Worm (Caenorhabditis elegans) whole organism, L4 larva: Measurements from ENCODE around the gene ZK688.1.

ENCODE experiments used
- F37D6.2 ChIP-seq: sonication (generic microtip); optimal IDR thresholded peaks from 2 replicates; lab custom pipeline; 2016; ENCODE audit warnings: mild to moderate bottlenecking, missing genetic modification characterization, missing compliant biosample characterization
- F49E8.2 ChIP-seq: sonication (generic microtip); optimal IDR thresholded peaks from 2 replicates; lab custom pipeline; 2016; ENCODE audit warnings: missing compliant biosample characterization, mild to moderate bottlenecking, missing genetic modification characterization, borderline replicate concordance
- R02D3.7 ChIP-seq: fragments of 150-350 bp; sonication (generic microtip); optimal IDR thresholded peaks from 3 replicates; lab custom pipeline; 2014; ENCODE audit warnings: missing biosample characterization, missing genetic modification characterization
- T26A8.4 ChIP-seq: fragments of 200-800 bp; sonication (Bioruptor generic); IDR thresholded peaks from 2 replicates; pipeline ENCODE4 v1.3.6; 2022; ENCODE audit warnings: missing genetic modification characterization, missing compliant biosample characterization
- Y5F2A.4 ChIP-seq: fragments of 200-800 bp; sonication (Bioruptor generic); optimal IDR thresholded peaks from 2 replicates; lab custom pipeline; 2018; ENCODE audit warnings: mild to moderate bottlenecking, missing genetic modification characterization, missing compliant biosample characterization
- ZK337.2 ChIP-seq: fragments of 200-800 bp; sonication (Bioruptor generic); IDR thresholded peaks from 2 replicates; pipeline ENCODE4 v1.3.6; 2022; ENCODE audit warnings: missing genetic modification reagents, missing genetic modification characterization, missing compliant biosample characterization
- ZK546.5 ChIP-seq, 2 experiments: sonication (generic microtip); optimal IDR thresholded peaks; 2 replicates each; lab custom pipeline; 2017; ENCODE audit warnings: missing biosample characterization in 2 of 2, missing genetic modification characterization in 2 of 2
- aha-1 ChIP-seq: fragments of 150-350 bp; peaks from one replicate; lab custom pipeline; 2014; ENCODE audit warnings: missing biosample characterization, missing genetic modification characterization
- ama-1 ChIP-seq: fragments of 150-350 bp; optimal IDR thresholded peaks from 2 replicates; lab custom pipeline; 2014; ENCODE audit warnings: inconsistent platforms, mixed read lengths
- arid-1 ChIP-seq: fragments of 200-800 bp; sonication (Bioruptor generic); conservative IDR thresholded peaks from 2 replicates; pipeline ENCODE4 v1.3.6; 2022; ENCODE audit warnings: missing genetic modification reagents, missing genetic modification characterization, missing compliant biosample characterization
- attf-4 ChIP-seq: sonication (generic microtip); optimal IDR thresholded peaks from 3 replicates; lab custom pipeline; 2017; ENCODE audit warnings: missing biosample characterization, missing genetic modification characterization
- ceh-20 ChIP-seq: fragments of 200-800 bp; sonication (Bioruptor generic); IDR thresholded peaks from 2 replicates; pipeline ENCODE4 v1.3.6; 2022; ENCODE audit warnings: missing genetic modification reagents, missing genetic modification characterization, missing compliant biosample characterization
- ceh-32 ChIP-seq: sonication (generic microtip); optimal IDR thresholded peaks from 2 replicates; lab custom pipeline; 2016; ENCODE audit warnings: mild to moderate bottlenecking, missing genetic modification characterization, missing compliant biosample characterization; ENCODE audit not compliant: poor library complexity
- ceh-62 ChIP-seq: sonication (generic microtip); optimal IDR thresholded peaks from 2 replicates; lab custom pipeline; 2017; ENCODE audit warnings: missing biosample characterization, missing genetic modification characterization
- ceh-82 ChIP-seq: sonication (generic microtip); optimal IDR thresholded peaks from 2 replicates; lab custom pipeline; 2017; ENCODE audit warnings: missing biosample characterization, missing genetic modification characterization
- ctbp-1 ChIP-seq: fragments of 200-800 bp; sonication (Bioruptor generic); IDR thresholded peaks from 2 replicates; pipeline ENCODE4 v1.3.6; 2022; ENCODE audit warnings: missing genetic modification reagents, missing genetic modification characterization, missing compliant biosample characterization
- daf-16 ChIP-seq, 3 experiments: sonication (generic microtip); optimal IDR thresholded peaks; 2 replicates each; lab custom pipeline; 2016 to 2017; ENCODE audit warnings: missing genetic modification characterization in 3 of 3, missing genetic modification reagents in 3 of 3, mild to moderate bottlenecking in 2 of 3, missing compliant biosample characterization in 2 of 3, missing biosample characterization in 1 of 3, moderate library complexity in 1 of 3
- daf-19 ChIP-seq: fragments of 200-800 bp; sonication (Bioruptor generic); conservative IDR thresholded peaks from 2 replicates; pipeline ENCODE4 v1.3.6; 2022; ENCODE audit warnings: missing genetic modification characterization, missing compliant biosample characterization
- daf-8 ChIP-seq: fragments of 200-800 bp; sonication (Bioruptor generic); IDR thresholded peaks from 2 replicates; pipeline ENCODE4 v1.3.6; 2022; ENCODE audit warnings: missing genetic modification characterization, missing compliant biosample characterization
- dmd-8 ChIP-seq: fragments of 200-800 bp; sonication (Bioruptor generic); IDR thresholded peaks from 2 replicates; pipeline ENCODE4 v1.3.6; 2022; ENCODE audit warnings: missing genetic modification characterization, missing compliant biosample characterization
- duxl-1 ChIP-seq: sonication (generic microtip); optimal IDR thresholded peaks from 2 replicates; lab custom pipeline; 2016; ENCODE audit warnings: mild to moderate bottlenecking, missing genetic modification characterization, moderate library complexity, missing compliant biosample characterization; ENCODE audit not compliant: poor library complexity
- dve-1 ChIP-seq: sonication (generic microtip); optimal IDR thresholded peaks from 2 replicates; lab custom pipeline; 2017; ENCODE audit warnings: antibody characterized with exemption, mild to moderate bottlenecking, missing genetic modification characterization, missing compliant biosample characterization; ENCODE audit not compliant: insufficient read depth
- hlh-11 ChIP-seq: fragments of 200-800 bp; sonication (Bioruptor generic); optimal IDR thresholded peaks from 2 replicates; lab custom pipeline; 2018; ENCODE audit warnings: mild to moderate bottlenecking, missing genetic modification characterization, missing compliant biosample characterization
- hlh-30 ChIP-seq: sonication (generic microtip); optimal IDR thresholded peaks from 2 replicates; lab custom pipeline; 2017; ENCODE audit warnings: antibody characterized with exemption, mild to moderate bottlenecking, missing genetic modification characterization, missing compliant biosample characterization; ENCODE audit not compliant: insufficient read depth
- jun-1 ChIP-seq: fragments of 150-350 bp; optimal IDR thresholded peaks from 2 replicates; lab custom pipeline; 2014; ENCODE audit warnings: missing biosample characterization, missing genetic modification reagents, missing genetic modification characterization
- lim-7 ChIP-seq: fragments of 200-800 bp; sonication (Bioruptor generic); IDR thresholded peaks from 2 replicates; pipeline ENCODE4 v1.3.6; 2022; ENCODE audit warnings: missing genetic modification characterization, missing compliant biosample characterization
- lin-13 ChIP-seq: fragments of 150-350 bp; optimal IDR thresholded peaks from 2 replicates; lab custom pipeline; 2014; ENCODE audit warnings: missing biosample characterization, missing genetic modification reagents, missing genetic modification characterization
- lin-29 ChIP-seq: fragments of 200-800 bp; sonication (Bioruptor generic); IDR thresholded peaks from 2 replicates; pipeline ENCODE4 v1.3.6; 2022; ENCODE audit warnings: missing genetic modification reagents, missing genetic modification characterization, missing compliant biosample characterization
- lin-38 ChIP-seq: fragments of 200-800 bp; sonication (Bioruptor generic); IDR thresholded peaks from 2 replicates; pipeline ENCODE4 v1.3.6; 2022; ENCODE audit warnings: missing genetic modification reagents, missing genetic modification characterization, missing compliant biosample characterization
- lin-39 ChIP-seq: fragments of 150-350 bp; optimal IDR thresholded peaks from 2 replicates; lab custom pipeline; 2014; ENCODE audit warnings: missing biosample characterization, missing genetic modification reagents, missing genetic modification characterization
- lsy-2 ChIP-seq, 2 experiments: fragments of 150-350 bp in 1 of 2; sonication (generic microtip) in 1 of 2; optimal IDR thresholded peaks; 2 replicates each; lab custom pipeline; 2014 to 2017; ENCODE audit warnings: missing biosample characterization in 2 of 2, missing genetic modification characterization in 2 of 2
- madf-5 ChIP-seq, 2 experiments: fragments of 200-800 bp; sonication (Bioruptor generic); IDR thresholded peaks; 2 replicates each; pipeline ENCODE4 v1.3.6; 2022; ENCODE audit warnings: missing compliant biosample characterization in 2 of 2, missing genetic modification characterization in 2 of 2
- mdl-1 ChIP-seq, 2 experiments: fragments of 150-350 bp in 1 of 2; sonication (generic microtip) in 1 of 2; optimal IDR thresholded peaks; 2 replicates each; lab custom pipeline; 2014 to 2017; ENCODE audit warnings: missing biosample characterization in 2 of 2, missing genetic modification characterization in 2 of 2
- mes-2 ChIP-seq: sonication (generic microtip); optimal IDR thresholded peaks from 2 replicates; lab custom pipeline; 2016; ENCODE audit warnings: missing genotype, mild to moderate bottlenecking, missing genetic modification characterization, missing compliant biosample characterization; ENCODE audit not compliant: poor library complexity, severe bottlenecking
- nhr-10 ChIP-seq: fragments of 150-350 bp; optimal IDR thresholded peaks from 2 replicates; lab custom pipeline; 2014; ENCODE audit warnings: missing biosample characterization, missing genetic modification characterization
- nhr-11 ChIP-seq: fragments of 150-350 bp; optimal IDR thresholded peaks from 2 replicates; lab custom pipeline; 2014; ENCODE audit warnings: missing biosample characterization, missing genetic modification characterization
- nhr-25 ChIP-seq: sonication (generic microtip); optimal IDR thresholded peaks from 2 replicates; lab custom pipeline; 2017; ENCODE audit warnings: missing genetic modification characterization, mild to moderate bottlenecking, missing compliant biosample characterization, antibody characterized with exemption, moderate library complexity, borderline replicate concordance; ENCODE audit not compliant: insufficient read depth
- nhr-77 ChIP-seq: fragments of 150-350 bp; optimal IDR thresholded peaks from 2 replicates; lab custom pipeline; 2014; ENCODE audit warnings: missing biosample characterization, missing genetic modification characterization
- pha-4 ChIP-seq, 2 experiments: fragments of 150-350 bp in 1 of 2; fragments of 200-800 bp in 1 of 2; sonication (Bioruptor generic) in 1 of 2; IDR thresholded peaks in 1 of 2; optimal IDR thresholded peaks in 1 of 2; 2 replicates each; pipeline versions ENCODE4 v1.3.6 to Lab custom; 2014 to 2022; ENCODE audit warnings: missing genetic modification characterization in 2 of 2, missing genetic modification reagents in 2 of 2, missing biosample characterization in 1 of 2, missing compliant biosample characterization in 1 of 2
- php-3 ChIP-seq: fragments of 200-800 bp; sonication (Bioruptor generic); IDR thresholded peaks from 2 replicates; pipeline ENCODE4 v1.3.6; 2022; ENCODE audit warnings: missing genetic modification reagents, missing genetic modification characterization, missing compliant biosample characterization
- rbr-2 ChIP-seq: sonication (generic microtip); optimal IDR thresholded peaks from 2 replicates; lab custom pipeline; 2016; ENCODE audit warnings: missing genotype, missing genetic modification characterization, missing compliant biosample characterization
- set-16 ChIP-seq: fragments of 200-800 bp; sonication (Bioruptor generic); IDR thresholded peaks from 2 replicates; pipeline ENCODE4 v1.3.6; 2022; ENCODE audit warnings: missing genetic modification reagents, missing genetic modification characterization, missing compliant biosample characterization
- skn-1 ChIP-seq: fragments of 150-350 bp; optimal IDR thresholded peaks from 2 replicates; lab custom pipeline; 2014; ENCODE audit warnings: missing biosample characterization, missing genetic modification characterization
- snpc-4 ChIP-seq: fragments of 150-350 bp; optimal IDR thresholded peaks from 2 replicates; lab custom pipeline; 2014; ENCODE audit warnings: missing biosample characterization, missing genetic modification characterization
- spr-1 ChIP-seq: sonication (generic microtip); optimal IDR thresholded peaks from 2 replicates; lab custom pipeline; 2016; ENCODE audit warnings: mild to moderate bottlenecking, missing genetic modification characterization, missing compliant biosample characterization
- unc-130 ChIP-seq: sonication (generic microtip); optimal IDR thresholded peaks from 2 replicates; lab custom pipeline; 2016; ENCODE audit warnings: missing genetic modification reagents, missing genetic modification characterization, missing compliant biosample characterization
- zag-1 ChIP-seq: fragments of 150-350 bp; optimal IDR thresholded peaks from 2 replicates; lab custom pipeline; 2014; ENCODE audit warnings: missing biosample characterization, missing genetic modification characterization
- zfp-2 ChIP-seq: sonication (generic microtip); optimal IDR thresholded peaks from 2 replicates; lab custom pipeline; 2016; ENCODE audit warnings: mild to moderate bottlenecking, missing genetic modification characterization, missing compliant biosample characterization

ZK688.1 gene

ce11 chrIII:7891573-7892306 is 17.6 kb upstream of the ZK688.1 start, which contains the start of the genes ZK688.5 and fahd-1 (continued):
- TF ChIP-seq zag-1 (tag; lab: Kevin White, UChicago) (no peak), attf-4 (tag; lab: Kevin White, UChicago) (no peak), snpc-4 (tag; lab: Kevin White, UChicago) (no peak), lim-7 (GFP tag; lab: Robert Waterston, UW) (0 out of 2 replicates have a peak, but pooled peaks have one; percentile 41), lin-38 (GFP tag; lab: Robert Waterston, UW) (peak; percentile 55), nhr-10 (tag; lab: Kevin White, UChicago) (peak; percentile 45), F49E8.2 (tag; lab: Kevin White, UChicago) (no peak), nhr-25 (tag; lab: Kevin White, UChicago) (peak; percentile 85), mdl-1 (tag; optimal IDR thresholded peaks at IDR 0.05; lab: Kevin White, UChicago) (peak; percentile 68 to 94), lin-13 (no peak), jun-1 (tag; lab: Kevin White, UChicago) (no peak), spr-1 (tag; lab: Kevin White, UChicago) (peak; percentile 22), ceh-20 (GFP tag; lab: Robert Waterston, UW) (0 out of 2 replicates have a peak, but pooled peaks have one; percentile 46), madf-5 (GFP tag; IDR thresholded peaks at IDR 0.05; lab: Robert Waterston, UW) (no peak), daf-16 (GFP tag; optimal IDR thresholded peaks at IDR 0.05; lab: Kevin White, UChicago) (no peak), daf-16 (tag; optimal IDR thresholded peaks at IDR 0.05; lab: Kevin White, UChicago) (peak; percentile 58), pha-4 (GFP tag; IDR thresholded peaks at IDR 0.05; lab: Robert Waterston, UW) (no peak; the same call in 1 of the 2 replicates), pha-4 (tag; optimal IDR thresholded peaks at IDR 0.05; lab: Kevin White, UChicago) (peak; percentile 63), zfp-2 (tag; lab: Kevin White, UChicago) (no peak), skn-1 (tag; lab: Kevin White, UChicago) (no peak), ceh-62 (tag; lab: Kevin White, UChicago) (no peak), Y5F2A.4 (GFP tag; lab: Kevin White, UChicago) (no peak), dmd-8 (GFP tag; lab: Robert Waterston, UW) (no peak), lin-39 (tag; lab: Kevin White, UChicago) (no peak), daf-19 (no peak), dve-1 (tag; lab: Kevin White, UChicago) (peak; percentile 75), duxl-1 (no peak), unc-130 (GFP tag; lab: Kevin White, UChicago) (no peak), lin-29 (GFP tag; lab: Robert Waterston, UW) (no peak), rbr-2 (tag; lab: Kevin White, UChicago) (peak; percentile 78), nhr-11 (tag; lab: Kevin White, UChicago) (peak; percentile 78), lsy-2 (tag; optimal IDR thresholded peaks at IDR 0.05; lab: Kevin White, UChicago) (peak; percentile 23 to 67), ZK337.2 (GFP tag; lab: Robert Waterston, UW) (no peak), ZK546.5 (tag; optimal IDR thresholded peaks at IDR 0.05; lab: Kevin White, UChicago) (no peak), T26A8.4 (GFP tag; lab: Robert Waterston, UW) (peak; percentile 18; the same call in 1 of the 2 replicates), aha-1 (peak; percentile 65), set-16 (GFP tag; lab: Robert Waterston, UW) (no peak; the same call in 1 of the 2 replicates), hlh-30 (tag; lab: Kevin White, UChicago) (peak; percentile 84), ceh-32 (tag; lab: Kevin White, UChicago) (no peak), arid-1 (GFP tag; lab: Robert Waterston, UW) (peak; percentile 47; the same call in 1 of the 2 replicates), daf-8 (GFP tag; lab: Robert Waterston, UW) (no peak), R02D3.7 (tag; lab: Kevin White, UChicago) (no peak), nhr-77 (tag; lab: Kevin White, UChicago) (no peak), mes-2 (tag; lab: Kevin White, UChicago) (peak; percentile 72), ceh-82 (tag; lab: Kevin White, UChicago) (no peak), php-3 (GFP tag; lab: Robert Waterston, UW) (0 out of 2 replicates have a peak, but pooled peaks have one; percentile 25), ama-1 (no peak), hlh-11 (peak; percentile 91), F37D6.2 (tag; lab: Kevin White, UChicago) (no peak), ctbp-1 (peak; percentile 57)
